Worm (Caenorhabditis elegans) whole organism, L2 larva: ENCODE data around the gene fbxa-96.

Source experiments
- aly-2 ChIP-seq: fragments of 150-350 bp; optimal IDR thresholded peaks from 2 replicates; lab custom pipeline; 2014; ENCODE audit warnings: missing biosample characterization, missing genetic modification characterization
- elt-3 ChIP-seq: sonication (generic microtip); optimal IDR thresholded peaks from 2 replicates; lab custom pipeline; 2017; ENCODE audit warnings: missing biosample characterization, missing genetic modification characterization
- gmeb-1 ChIP-seq: fragments of 150-350 bp; optimal IDR thresholded peaks from 2 replicates; lab custom pipeline; 2014; ENCODE audit warnings: missing biosample characterization, missing genetic modification characterization
- lin-11 ChIP-seq: fragments of 150-350 bp; sonication (generic microtip); optimal IDR thresholded peaks from 2 replicates; lab custom pipeline; 2014; ENCODE audit warnings: missing biosample characterization, missing genetic modification characterization, inconsistent platforms, mixed read lengths
- lin-13 ChIP-seq: fragments of 150-350 bp; optimal IDR thresholded peaks from 2 replicates; lab custom pipeline; 2014; ENCODE audit warnings: missing biosample characterization, missing genetic modification reagents, missing genetic modification characterization
- lin-39 ChIP-seq: fragments of 150-350 bp; optimal IDR thresholded peaks from 2 replicates; lab custom pipeline; 2014; ENCODE audit warnings: missing biosample characterization, missing genetic modification reagents, missing genetic modification characterization
- mdl-1 ChIP-seq, 2 experiments: fragments of 150-350 bp in 1 of 2; sonication (generic microtip) in 1 of 2; optimal IDR thresholded peaks; 2 replicates each; lab custom pipeline; 2017; ENCODE audit warnings: missing biosample characterization in 2 of 2, missing genetic modification characterization in 2 of 2
- peb-1 ChIP-seq: fragments of 150-350 bp; optimal IDR thresholded peaks from 2 replicates; lab custom pipeline; 2014; ENCODE audit warnings: missing biosample characterization, missing genetic modification characterization
- unc-62 ChIP-seq: fragments of 150-350 bp; optimal IDR thresholded peaks from 2 replicates; lab custom pipeline; 2014; ENCODE audit warnings: missing biosample characterization, missing genetic modification reagents, missing genetic modification characterization
- zag-1 ChIP-seq: fragments of 150-350 bp; optimal IDR thresholded peaks from 2 replicates; lab custom pipeline; 2014; ENCODE audit warnings: missing biosample characterization, missing genetic modification characterization
- ztf-11 ChIP-seq: sonication (generic microtip); optimal IDR thresholded peaks from 2 replicates; lab custom pipeline; 2017; ENCODE audit warnings: missing biosample characterization, missing genetic modification characterization

DNA sequence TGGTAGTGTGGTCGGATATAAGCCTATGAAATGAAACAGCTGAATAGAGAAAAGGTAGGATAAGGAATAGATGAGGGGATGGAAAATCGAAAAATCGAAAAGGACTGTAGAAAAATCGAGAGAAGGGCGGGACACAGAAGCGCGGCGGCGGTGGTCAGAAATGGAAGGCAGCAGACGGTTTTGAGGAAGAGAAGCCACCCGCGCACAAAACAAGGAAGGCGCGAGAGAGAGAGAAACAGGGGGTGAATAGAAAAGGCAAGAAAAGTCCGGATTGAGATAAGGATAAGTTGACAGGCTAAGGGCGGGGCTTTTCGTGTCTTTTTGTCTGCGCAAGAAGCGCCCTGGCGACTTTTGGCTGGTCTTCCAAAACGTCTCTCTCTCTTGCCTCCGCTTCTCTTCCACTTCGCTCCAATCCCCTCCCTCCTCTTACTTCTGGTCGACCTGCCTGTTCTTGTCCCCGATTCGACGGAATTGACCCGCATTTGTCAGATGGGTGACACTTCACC lies 47.6 kb upstream of the fbxa-96 start, which contains the start of gene mlt-9:
- TF ChIP-seq lin-13 (GFP tag; lab: Kevin White, UChicago), result no peak
- no peak for TF ChIP-seq unc-62 (GFP tag; lab: Kevin White, UChicago)
- no peak for TF ChIP-seq elt-3 (tag; lab: Kevin White, UChicago)
- no peak for TF ChIP-seq ztf-11 (tag; lab: Kevin White, UChicago)
- no peak for TF ChIP-seq aly-2
- no peak for TF ChIP-seq peb-1 (tag; lab: Kevin White, UChicago)
- TF ChIP-seq mdl-1 (tag; optimal IDR thresholded peaks at IDR 0.05; lab: Kevin White, UChicago), result no peak
- no peak for TF ChIP-seq zag-1
- no peak for TF ChIP-seq lin-39 (tag; lab: Kevin White, UChicago)
- no peak for TF ChIP-seq gmeb-1 (tag; lab: Kevin White, UChicago)
- TF ChIP-seq lin-11 (tag; lab: Kevin White, UChicago), result no peak
